Worm (Caenorhabditis elegans) whole organism, midembryonic: ENCODE data around the gene F56F11.4.

Experiments used
- T22C8.4 ChIP-seq: fragments of 200-800 bp; sonication (Bioruptor generic); IDR thresholded peaks from 2 replicates; pipeline ENCODE4 v1.3.6; 2022; ENCODE audit warnings: missing genetic modification characterization, missing compliant biosample characterization
- flt-1 ChIP-seq: fragments of 200-800 bp; sonication (Bioruptor generic); IDR thresholded peaks from 2 replicates; pipeline ENCODE4 v1.3.6; 2022; ENCODE audit warnings: missing genetic modification characterization, missing compliant biosample characterization
- klf-2 ChIP-seq: fragments of 200-800 bp; sonication (Bioruptor generic); conservative IDR thresholded peaks from 2 replicates; pipeline ENCODE4 v1.3.6; 2022; ENCODE audit warnings: missing genetic modification reagents, missing genetic modification characterization, missing compliant biosample characterization
- med-1 ChIP-seq: sonication (generic microtip); optimal IDR thresholded peaks from 2 replicates; lab custom pipeline; 2017; ENCODE audit warnings: missing genetic modification characterization, mild to moderate bottlenecking, missing compliant biosample characterization, antibody characterized with exemption, missing genetic modification reagents; ENCODE audit not compliant: insufficient read depth
- ref-1 ChIP-seq: fragments of 200-800 bp; sonication (Bioruptor generic); conservative IDR thresholded peaks from 2 replicates; pipeline ENCODE4 v1.3.6; 2022; ENCODE audit warnings: missing genetic modification reagents, missing genetic modification characterization, missing compliant biosample characterization
- tab-1 ChIP-seq: fragments of 200-800 bp; sonication (Bioruptor generic); IDR thresholded peaks from 2 replicates; pipeline ENCODE4 v1.3.6; 2022; ENCODE audit warnings: missing genetic modification characterization, missing compliant biosample characterization
- ztf-23 ChIP-seq: fragments of 200-800 bp; sonication (Bioruptor generic); IDR thresholded peaks from 2 replicates; pipeline ENCODE4 v1.3.6; 2022; ENCODE audit warnings: missing genetic modification reagents, missing genetic modification characterization, missing compliant biosample characterization

DNA sequence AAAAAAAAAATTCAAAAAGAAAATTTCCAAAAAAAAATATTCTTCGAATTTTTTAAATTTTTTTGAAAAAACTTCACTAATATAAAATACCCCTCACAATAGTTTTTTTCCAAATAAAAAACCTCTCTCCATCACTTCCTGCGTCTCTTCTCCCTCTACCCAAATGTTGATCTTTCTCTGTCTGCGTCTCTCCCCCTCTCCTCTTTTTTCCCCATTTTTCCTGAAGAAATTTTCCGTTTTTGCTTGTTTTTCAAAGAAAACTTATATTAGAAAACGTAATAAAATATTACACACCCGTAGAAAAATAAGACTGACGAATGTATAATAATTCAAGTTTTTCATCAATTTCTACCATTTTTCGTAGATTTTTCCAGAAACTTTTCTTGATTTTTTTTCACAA, 25.1 kb downstream of the F56F11.4 start:
- no peak for TF ChIP-seq tab-1 (GFP tag; lab: Robert Waterston, UW)
- no peak for TF ChIP-seq ztf-23 (GFP tag; lab: Robert Waterston, UW)
- TF ChIP-seq flt-1 (GFP tag; lab: Robert Waterston, UW), result no peak
- no peak for TF ChIP-seq ref-1 (GFP tag; lab: Robert Waterston, UW)
- TF ChIP-seq T22C8.4, result no peak
- TF ChIP-seq med-1 (GFP tag; lab: Kevin White, UChicago), result no peak
- TF ChIP-seq klf-2 (GFP tag; lab: Robert Waterston, UW), result no peak
